Worm (Caenorhabditis elegans) whole organism, L3 larva: ENCODE data around the gene col-17.

Source experiments
- R02D3.7 ChIP-seq: fragments of 150-350 bp; optimal IDR thresholded peaks from 2 replicates; lab custom pipeline; 2014; ENCODE audit warnings: missing biosample characterization, missing genetic modification characterization
- aly-2 ChIP-seq: fragments of 150-350 bp; optimal IDR thresholded peaks from 2 replicates; lab custom pipeline; 2014; ENCODE audit warnings: missing biosample characterization, missing genetic modification characterization
- ama-1 ChIP-seq: fragments of 150-350 bp; optimal IDR thresholded peaks from 2 replicates; lab custom pipeline; 2018
- ceh-28 ChIP-seq: fragments of 150-350 bp; optimal IDR thresholded peaks from 2 replicates; lab custom pipeline; 2014; ENCODE audit warnings: missing biosample characterization, missing genetic modification reagents, missing genetic modification characterization
- ceh-82 ChIP-seq: fragments of 150-350 bp; optimal IDR thresholded peaks from 2 replicates; lab custom pipeline; 2014; ENCODE audit warnings: missing biosample characterization, missing genetic modification characterization
- daf-12 ChIP-seq: fragments of 150-350 bp; optimal IDR thresholded peaks from 2 replicates; lab custom pipeline; 2014; ENCODE audit warnings: missing biosample characterization, missing genetic modification reagents, missing genetic modification characterization
- egl-27 ChIP-seq: sonication (generic microtip); optimal IDR thresholded peaks from 4 replicates; lab custom pipeline; 2017; ENCODE audit warnings: missing biosample characterization, missing genetic modification reagents, missing genetic modification characterization
- egl-5 ChIP-seq: fragments of 150-350 bp; optimal IDR thresholded peaks from 2 replicates; lab custom pipeline; 2017; ENCODE audit warnings: missing biosample characterization, missing genetic modification reagents, missing genetic modification characterization, inconsistent platforms
- elt-2 ChIP-seq: sonication (generic microtip); optimal IDR thresholded peaks from 2 replicates; lab custom pipeline; 2016; ENCODE audit warnings: missing genetic modification reagents, mild to moderate bottlenecking, missing genetic modification characterization, missing compliant biosample characterization
- elt-3 ChIP-seq, 3 experiments: fragments of 150-350 bp in 1 of 3; sonication (generic microtip) in 2 of 3; optimal IDR thresholded peaks; 2 replicates in 2 of 3; 4 replicates in 1 of 3; lab custom pipeline; 2014 to 2017; ENCODE audit warnings: missing biosample characterization in 3 of 3, missing genetic modification characterization in 3 of 3
- eor-1 ChIP-seq, 2 experiments: fragments of 150-350 bp; optimal IDR thresholded peaks; 2 replicates each; lab custom pipeline; 2014 to 2018; ENCODE audit warnings: missing biosample characterization in 2 of 2, missing genetic modification characterization in 2 of 2
- fkh-10 ChIP-seq: sonication (generic microtip); optimal IDR thresholded peaks from 2 replicates; lab custom pipeline; 2017; ENCODE audit warnings: missing biosample characterization, missing genetic modification reagents, missing genetic modification characterization
- fkh-2 ChIP-seq: fragments of 150-350 bp; optimal IDR thresholded peaks from 2 replicates; lab custom pipeline; 2014; ENCODE audit warnings: missing biosample characterization, missing genetic modification reagents, missing genetic modification characterization
- jun-1 ChIP-seq: fragments of 150-350 bp; optimal IDR thresholded peaks from 2 replicates; lab custom pipeline; 2014; ENCODE audit warnings: missing biosample characterization, missing genetic modification reagents, missing genetic modification characterization
- lin-39 ChIP-seq: fragments of 150-350 bp; optimal IDR thresholded peaks from 2 replicates; lab custom pipeline; 2018; ENCODE audit warnings: missing biosample characterization, missing genetic modification reagents, missing genetic modification characterization
- lsy-12 ChIP-seq: sonication (generic microtip); optimal IDR thresholded peaks from 2 replicates; lab custom pipeline; 2016; ENCODE audit warnings: mild to moderate bottlenecking, missing genetic modification characterization, missing compliant biosample characterization
- mdl-1 ChIP-seq: fragments of 150-350 bp; optimal IDR thresholded peaks from 2 replicates; lab custom pipeline; 2014; ENCODE audit warnings: missing biosample characterization, missing genetic modification characterization
- mml-1 ChIP-seq: fragments of 150-350 bp; sonication (generic microtip); optimal IDR thresholded peaks from 3 replicates; lab custom pipeline; 2014; ENCODE audit warnings: missing biosample characterization, missing genetic modification characterization
- nfya-1 ChIP-seq: sonication (generic microtip); optimal IDR thresholded peaks from 2 replicates; lab custom pipeline; 2017; ENCODE audit warnings: missing genetic modification characterization, mild to moderate bottlenecking, missing compliant biosample characterization, antibody characterized with exemption, moderate library complexity; ENCODE audit not compliant: insufficient read depth
- nhr-11 ChIP-seq: fragments of 150-350 bp; optimal IDR thresholded peaks from 2 replicates; lab custom pipeline; 2014; ENCODE audit warnings: missing biosample characterization, missing genetic modification characterization
- nhr-23 ChIP-seq: fragments of 150-350 bp; optimal IDR thresholded peaks from 2 replicates; lab custom pipeline; 2014; ENCODE audit warnings: missing biosample characterization, missing genetic modification reagents, missing genetic modification characterization
- nhr-237 ChIP-seq: fragments of 150-350 bp; optimal IDR thresholded peaks from 2 replicates; lab custom pipeline; 2014; ENCODE audit warnings: missing biosample characterization, missing genetic modification characterization
- nhr-25 ChIP-seq: sonication (generic microtip); optimal IDR thresholded peaks from 2 replicates; lab custom pipeline; 2017; ENCODE audit warnings: missing biosample characterization, missing genetic modification characterization
- nhr-43 ChIP-seq: sonication (generic microtip); optimal IDR thresholded peaks from 2 replicates; lab custom pipeline; 2016; ENCODE audit warnings: mild to moderate bottlenecking, missing genetic modification characterization, missing compliant biosample characterization; ENCODE audit not compliant: poor library complexity, severe bottlenecking
- nhr-67 ChIP-seq: fragments of 150-350 bp; optimal IDR thresholded peaks from 2 replicates; lab custom pipeline; 2014; ENCODE audit warnings: missing biosample characterization, missing genetic modification characterization
- nhr-77 ChIP-seq: fragments of 150-350 bp; optimal IDR thresholded peaks from 2 replicates; lab custom pipeline; 2014; ENCODE audit warnings: missing biosample characterization, missing genetic modification characterization
- pha-4 ChIP-seq: fragments of 150-350 bp; optimal IDR thresholded peaks from 2 replicates; lab custom pipeline; 2014; ENCODE audit warnings: missing biosample characterization, missing genetic modification reagents, missing genetic modification characterization
- pqm-1 ChIP-seq: fragments of 150-350 bp; optimal IDR thresholded peaks from 2 replicates; lab custom pipeline; 2017; ENCODE audit warnings: missing biosample characterization, missing genetic modification characterization, inconsistent platforms
- sea-2 ChIP-seq: fragments of 150-350 bp; sonication (generic microtip); optimal IDR thresholded peaks from 4 replicates; lab custom pipeline; 2014; ENCODE audit warnings: missing biosample characterization, missing genetic modification reagents, missing genetic modification characterization
- skn-1 ChIP-seq: fragments of 150-350 bp; optimal IDR thresholded peaks from 2 replicates; lab custom pipeline; 2014; ENCODE audit warnings: missing biosample characterization, missing genetic modification characterization
- tbx-2 ChIP-seq: sonication (generic microtip); optimal IDR thresholded peaks from 2 replicates; lab custom pipeline; 2016; ENCODE audit warnings: mild to moderate bottlenecking, missing genetic modification characterization, missing compliant biosample characterization
- unc-39 ChIP-seq: sonication (generic microtip); optimal IDR thresholded peaks from 4 replicates; lab custom pipeline; 2017; ENCODE audit warnings: missing biosample characterization, missing genetic modification characterization
- unc-62 ChIP-seq: fragments of 150-350 bp; sonication (generic microtip); optimal IDR thresholded peaks from 4 replicates; lab custom pipeline; 2014; ENCODE audit warnings: missing biosample characterization, missing genetic modification reagents, missing genetic modification characterization
- ztf-11 ChIP-seq: fragments of 150-350 bp; optimal IDR thresholded peaks from 2 replicates; lab custom pipeline; 2014; ENCODE audit warnings: missing biosample characterization, missing genetic modification characterization
- ztf-4 ChIP-seq: fragments of 150-350 bp; optimal IDR thresholded peaks from 2 replicates; lab custom pipeline; 2014; ENCODE audit warnings: missing biosample characterization, missing genetic modification characterization

col-17 gene

DNA sequence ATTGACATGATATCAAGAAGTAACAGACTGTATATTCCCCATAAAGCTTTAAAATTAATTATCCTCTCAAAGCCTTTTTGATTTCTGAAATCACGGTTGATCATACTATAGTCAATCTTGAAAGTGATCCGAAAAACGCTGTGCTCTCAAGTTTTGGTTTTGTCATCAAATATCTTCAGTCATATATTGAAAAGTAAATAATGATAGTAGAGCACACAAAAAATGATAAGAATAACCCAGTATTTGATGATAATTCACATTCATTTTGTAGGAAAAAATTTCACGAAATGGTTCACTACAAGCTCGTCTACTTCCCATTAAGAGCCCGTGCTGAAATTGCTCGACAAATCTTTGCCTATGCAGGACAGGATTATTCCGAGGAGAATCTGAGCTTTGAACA is 12.3 kb upstream of the col-17 start, which contains the start of gene gst-6:
Gene gst-6, plus strand, starts transcription at position 263 of the 400 bp plus-strand sequence.
- TF ChIP-seq eor-1 (tag; optimal IDR thresholded peaks at IDR 0.05; lab: Kevin White, UChicago) (no peak), ama-1 (lab: Kevin White, UChicago) (no peak), unc-62 (no peak), unc-39 (tag; lab: Kevin White, UChicago) (no peak), mml-1 (tag; lab: Kevin White, UChicago) (no peak), daf-12 (tag; lab: Kevin White, UChicago) (no peak), nhr-11 (tag; lab: Kevin White, UChicago) (no peak), nhr-67 (tag; lab: Kevin White, UChicago) (no peak), nhr-43 (tag; lab: Kevin White, UChicago) (no peak), mdl-1 (no peak), ztf-11 (no peak), nfya-1 (tag; lab: Kevin White, UChicago) (no peak), fkh-2 (tag; lab: Kevin White, UChicago) (no peak), pqm-1 (peak; percentile 59), ceh-82 (tag; lab: Kevin White, UChicago) (no peak), nhr-77 (tag; lab: Kevin White, UChicago) (no peak), lin-39 (no peak), nhr-25 (tag; lab: Kevin White, UChicago) (no peak), jun-1 (no peak), pha-4 (tag; lab: Kevin White, UChicago) (peak; percentile 53), skn-1 (tag; lab: Kevin White, UChicago) (peak; percentile 81), elt-2 (tag; lab: Kevin White, UChicago) (peak; percentile 76), ztf-4 (tag; lab: Kevin White, UChicago) (no peak), aly-2 (no peak)
- TF ChIP-seq, all 47 proteins: peak for 4

ce11 chrII:4876091-4876490 is 8.7 kb upstream of the col-17 start, which contains the start of gene F11G11.13:
Gene F11G11.13, minus strand, starts transcription at chrII:4876179.
- no peak for TF ChIP-seq egl-27 (tag; lab: Kevin White, UChicago)
- TF ChIP-seq nhr-23 (tag; lab: Kevin White, UChicago) = peak; percentile 55
- TF ChIP-seq elt-3 (tag; optimal IDR thresholded peaks at IDR 0.05; lab: Kevin White, UChicago) = peak in 1 of 3 experiments; percentile 6
- TF ChIP-seq nhr-25 (tag; lab: Kevin White, UChicago) = peak; percentile 67
- peak; percentile 27 for TF ChIP-seq nhr-43 (tag; lab: Kevin White, UChicago)

DNA sequence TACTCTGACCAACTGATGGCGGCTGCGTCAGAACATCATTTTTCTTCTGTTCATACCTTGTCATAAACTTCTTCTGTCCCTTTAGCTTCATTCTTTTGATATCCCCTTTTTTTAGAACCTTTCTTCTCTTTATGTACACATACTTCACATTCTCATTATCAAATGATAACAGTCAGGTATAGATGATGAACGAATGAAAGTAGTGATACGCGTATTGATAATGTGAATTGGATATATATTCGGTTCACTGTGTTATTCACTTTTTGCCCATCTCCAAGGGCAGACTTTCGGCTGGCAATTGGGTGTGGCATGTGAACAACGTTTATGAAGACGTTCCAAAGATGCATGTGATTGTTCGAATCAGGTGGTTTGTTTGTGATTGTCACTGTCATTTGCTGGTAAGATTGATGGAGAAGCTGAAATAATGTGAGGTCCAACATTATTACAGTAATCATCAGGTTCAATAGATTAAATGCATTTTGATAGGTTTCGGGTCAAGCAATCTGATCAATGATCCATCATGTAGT is 7.0 kb upstream of the col-17 start, which contains the start of gene F11G11.15:
Gene F11G11.15, plus strand, starts transcription at position 511 of the 527 bp plus-strand sequence.
- TF ChIP-seq tbx-2 (tag; lab: Kevin White, UChicago) = no peak
- peak; percentile 79 for TF ChIP-seq nhr-25 (tag; lab: Kevin White, UChicago)
- peak in 1 of 3 experiments; percentile 42 for TF ChIP-seq elt-3 (tag; optimal IDR thresholded peaks at IDR 0.05; lab: Kevin White, UChicago)
- TF ChIP-seq eor-1 (tag; optimal IDR thresholded peaks at IDR 0.05; lab: Kevin White, UChicago) = no peak
- no peak for TF ChIP-seq unc-39 (tag; lab: Kevin White, UChicago)
- TF ChIP-seq jun-1 = no peak
- no peak for TF ChIP-seq fkh-10 (GFP tag; lab: Kevin White, UChicago)
- TF ChIP-seq egl-27 (tag; lab: Kevin White, UChicago) = no peak
- TF ChIP-seq nfya-1 (tag; lab: Kevin White, UChicago) = no peak
- no peak for TF ChIP-seq sea-2
- peak; percentile 25 for TF ChIP-seq nhr-43 (tag; lab: Kevin White, UChicago)
- TF ChIP-seq, all 47 proteins: peak for 3

- TF ChIP-seq jun-1 (no peak), elt-2 (tag; lab: Kevin White, UChicago) (no peak), ceh-28 (tag; lab: Kevin White, UChicago) (no peak), nhr-237 (tag; lab: Kevin White, UChicago) (no peak), lin-39 (no peak), nhr-43 (tag; lab: Kevin White, UChicago) (no peak), ama-1 (lab: Kevin White, UChicago) (no peak), tbx-2 (tag; lab: Kevin White, UChicago) (no peak), egl-27 (tag; lab: Kevin White, UChicago) (no peak), lsy-12 (no peak), pqm-1 (no peak), sea-2 (no peak), R02D3.7 (tag; lab: Kevin White, UChicago) (no peak), unc-39 (tag; lab: Kevin White, UChicago) (no peak), egl-5 (tag; lab: Kevin White, UChicago) (no peak)
Measured at ce11 chrII:4873029-4873428, 5.7 kb upstream of the col-17 start, which contains the start of gene col-73. Gene col-73, minus strand, starts transcription at chrII:4873129.
